Fruit fly (Drosophila melanogaster) whole organism, prepupa: ENCODE measurements around the gene cac.

Source experiments
- CG8319 ChIP-seq: fragments of 200-800 bp; sonication (Bioruptor generic); optimal IDR thresholded peaks from 3 replicates; lab custom pipeline; 2016; ENCODE audit warnings: missing biosample characterization, missing genetic modification characterization
- Eip75B ChIP-seq: fragments of 200-800 bp; sonication (Bioruptor generic); optimal IDR thresholded peaks from 3 replicates; lab custom pipeline; 2016; ENCODE audit warnings: missing biosample characterization, missing genetic modification characterization
- svp ChIP-seq: fragments of 200-800 bp; sonication (Bioruptor generic); peaks from one replicate; lab custom pipeline; 2016; ENCODE audit warnings: missing biosample characterization, missing genetic modification characterization

dm6 chrX:12013098-12013493, 28.2 kb upstream of the cac start:
- TF ChIP-seq CG8319 (GFP tag; lab: Kevin White, UChicago) (no peak), svp (GFP tag; lab: Kevin White, UChicago) (peak; percentile 83), Eip75B (no peak)
